Worm (Caenorhabditis elegans) whole organism, young adult: ENCODE results near the gene C44C10.9.

Experiments
- D2030.7 ChIP-seq: fragments of 200-800 bp; sonication (Bioruptor generic); IDR thresholded peaks from 2 replicates; pipeline ENCODE4 v1.3.6; 2022; ENCODE audit warnings: missing genetic modification reagents, missing genetic modification characterization, missing compliant biosample characterization
- F10E7.11 ChIP-seq: sonication (generic microtip); optimal IDR thresholded peaks from 2 replicates; lab custom pipeline; 2017; ENCODE audit warnings: mild to moderate bottlenecking, missing genetic modification characterization, moderate library complexity, missing compliant biosample characterization
- F22D6.2 ChIP-seq: sonication (generic microtip); optimal IDR thresholded peaks from 2 replicates; lab custom pipeline; 2016; ENCODE audit warnings: mild to moderate bottlenecking, missing genetic modification characterization, missing compliant biosample characterization
- F37B4.10 ChIP-seq: fragments of 200-800 bp; sonication (Bioruptor generic); IDR thresholded peaks from 2 replicates; pipeline ENCODE4 v1.3.6; 2022; ENCODE audit warnings: missing genetic modification characterization, missing compliant biosample characterization
- T07F8.4 ChIP-seq: sonication (generic microtip); optimal IDR thresholded peaks from 2 replicates; lab custom pipeline; 2016; ENCODE audit warnings: mild to moderate bottlenecking, missing genetic modification characterization, moderate library complexity, missing compliant biosample characterization
- T26A5.8 ChIP-seq: sonication (generic microtip); optimal IDR thresholded peaks from 2 replicates; lab custom pipeline; 2016; ENCODE audit warnings: missing genetic modification characterization, missing compliant biosample characterization
- Y53F4B.3 ChIP-seq: fragments of 200-800 bp; sonication (Bioruptor generic); IDR thresholded peaks from 2 replicates; pipeline ENCODE4 v1.3.6; 2022; ENCODE audit warnings: missing genetic modification reagents, missing genetic modification characterization, missing compliant biosample characterization
- Y53G8AR.9 ChIP-seq: fragments of 200-800 bp; sonication (Bioruptor generic); conservative IDR thresholded peaks from 2 replicates; pipeline ENCODE4 v1.3.6; 2022; ENCODE audit warnings: missing genetic modification reagents, missing genetic modification characterization, missing compliant biosample characterization
- ama-1 ChIP-seq, 3 experiments: fragments of 150-350 bp in 1 of 3; sonication (generic microtip) in 2 of 3; optimal IDR thresholded peaks; 2 replicates each; lab custom pipeline; 2014 to 2018; ENCODE audit warnings: missing biosample characterization in 2 of 3, missing genetic modification characterization in 2 of 3, missing genetic modification reagents in 2 of 3
- ceh-100 ChIP-seq: fragments of 200-800 bp; sonication (Bioruptor generic); IDR thresholded peaks from 2 replicates; pipeline ENCODE4 v1.3.6; 2022; ENCODE audit warnings: missing genetic modification reagents, missing genetic modification characterization, missing compliant biosample characterization
- ceh-27 ChIP-seq: fragments of 200-800 bp; sonication (Bioruptor generic); optimal IDR thresholded peaks from 2 replicates; lab custom pipeline; 2018; ENCODE audit warnings: mild to moderate bottlenecking, missing genetic modification characterization, moderate library complexity, missing compliant biosample characterization
- ceh-58 ChIP-seq: fragments of 200-800 bp; sonication (Bioruptor generic); IDR thresholded peaks from 2 replicates; pipeline ENCODE4 v1.3.6; 2022; ENCODE audit warnings: missing genetic modification characterization, missing compliant biosample characterization
- ceh-79 ChIP-seq: sonication (generic microtip); optimal IDR thresholded peaks from 2 replicates; lab custom pipeline; 2017; ENCODE audit warnings: mild to moderate bottlenecking, missing genetic modification characterization, missing compliant biosample characterization
- die-1 ChIP-seq: sonication (generic microtip); optimal IDR thresholded peaks from 2 replicates; lab custom pipeline; 2016; ENCODE audit warnings: missing genotype, mild to moderate bottlenecking, missing genetic modification characterization, missing compliant biosample characterization
- dox-1 ChIP-seq: fragments of 200-800 bp; sonication (Bioruptor generic); IDR thresholded peaks from 2 replicates; pipeline ENCODE4 v1.3.6; 2022; ENCODE audit warnings: missing genetic modification reagents, missing genetic modification characterization, missing compliant biosample characterization
- egl-44 ChIP-seq: fragments of 200-800 bp; sonication (Bioruptor generic); IDR thresholded peaks from 2 replicates; pipeline ENCODE4 v1.3.6; 2022; ENCODE audit warnings: missing genetic modification reagents, missing genetic modification characterization, missing compliant biosample characterization
- egrh-3 ChIP-seq: fragments of 200-800 bp; sonication (Bioruptor generic); IDR thresholded peaks from 2 replicates; pipeline ENCODE4 v1.3.6; 2022; ENCODE audit warnings: missing genetic modification reagents, missing genetic modification characterization, missing compliant biosample characterization
- ekl-4 ChIP-seq: fragments of 200-800 bp; sonication (Bioruptor generic); IDR thresholded peaks from 2 replicates; pipeline ENCODE4 v1.3.6; 2022; ENCODE audit warnings: missing genetic modification reagents, missing genetic modification characterization, missing compliant biosample characterization
- gei-17 ChIP-seq: fragments of 200-800 bp; sonication (Bioruptor generic); optimal IDR thresholded peaks from 2 replicates; lab custom pipeline; 2018; ENCODE audit warnings: mild to moderate bottlenecking, missing genetic modification characterization, missing compliant biosample characterization
- him-1 ChIP-seq: sonication (generic microtip); optimal IDR thresholded peaks from 2 replicates; lab custom pipeline; 2016; ENCODE audit warnings: missing genotype, missing genetic modification reagents, missing genetic modification characterization, missing compliant biosample characterization
- hrde-1 ChIP-seq: sonication (generic microtip); optimal IDR thresholded peaks from 2 replicates; lab custom pipeline; 2016; ENCODE audit warnings: missing genetic modification characterization, mild to moderate bottlenecking, missing compliant biosample characterization, moderate library complexity, missing genotype, missing genetic modification reagents, borderline replicate concordance
- hsf-1 ChIP-seq: fragments of 200-800 bp; sonication (Bioruptor generic); IDR thresholded peaks from 2 replicates; pipeline ENCODE4 v1.3.6; 2022; ENCODE audit warnings: missing genetic modification reagents, missing genetic modification characterization, missing compliant biosample characterization
- lag-1 ChIP-seq: fragments of 200-800 bp; sonication (Bioruptor generic); IDR thresholded peaks from 2 replicates; pipeline ENCODE4 v1.3.6; 2022; ENCODE audit warnings: missing genetic modification reagents, missing genetic modification characterization, missing compliant biosample characterization
- let-607 ChIP-seq, 2 experiments: fragments of 200-800 bp in 1 of 2; sonication (Bioruptor generic) in 1 of 2; sonication (generic microtip) in 1 of 2; optimal IDR thresholded peaks; 2 replicates each; lab custom pipeline; 2016 to 2018; ENCODE audit warnings: mild to moderate bottlenecking in 2 of 2, missing compliant biosample characterization in 2 of 2, missing genetic modification characterization in 2 of 2, moderate library complexity in 2 of 2, missing genotype in 1 of 2
- lin-26 ChIP-seq: fragments of 200-800 bp; sonication (Bioruptor generic); IDR thresholded peaks from 2 replicates; pipeline ENCODE4 v1.3.6; 2022; ENCODE audit warnings: missing genetic modification reagents, missing genetic modification characterization, missing compliant biosample characterization
- lin-35 ChIP-seq, 3 experiments: fragments of 150-350 bp in 2 of 3; sonication (generic microtip) in 1 of 3; optimal IDR thresholded peaks; 2 replicates each; lab custom pipeline; 2014 to 2018; ENCODE audit warnings: missing biosample characterization in 3 of 3, missing genetic modification characterization in 3 of 3, missing genetic modification reagents in 3 of 3
- lsl-1 ChIP-seq: fragments of 200-800 bp; sonication (Bioruptor generic); optimal IDR thresholded peaks from 2 replicates; lab custom pipeline; 2018; ENCODE audit warnings: mild to moderate bottlenecking, missing genetic modification characterization, moderate library complexity, missing compliant biosample characterization
- madf-3 ChIP-seq: fragments of 200-800 bp; sonication (Bioruptor generic); IDR thresholded peaks from 2 replicates; pipeline ENCODE4 v1.3.6; 2022; ENCODE audit warnings: missing genetic modification reagents, missing genetic modification characterization, missing compliant biosample characterization
- madf-6 ChIP-seq: fragments of 200-800 bp; sonication (Bioruptor generic); IDR thresholded peaks from 2 replicates; pipeline ENCODE4 v1.3.6; 2022; ENCODE audit warnings: missing genetic modification reagents, missing genetic modification characterization, missing compliant biosample characterization
- mcd-1 ChIP-seq: fragments of 200-800 bp; sonication (Bioruptor generic); IDR thresholded peaks from 2 replicates; pipeline ENCODE4 v1.3.6; 2022; ENCODE audit warnings: missing genetic modification reagents, missing genetic modification characterization, missing compliant biosample characterization
- mes-4 ChIP-seq: sonication (generic microtip); optimal IDR thresholded peaks from 2 replicates; lab custom pipeline; 2016; ENCODE audit warnings: missing genotype, missing genetic modification characterization, missing compliant biosample characterization
- nhr-120 ChIP-seq: fragments of 200-800 bp; sonication (Bioruptor generic); IDR thresholded peaks from 2 replicates; pipeline ENCODE4 v1.3.6; 2022; ENCODE audit warnings: missing genetic modification characterization, missing compliant biosample characterization
- nhr-27 ChIP-seq: fragments of 200-800 bp; sonication (Bioruptor generic); optimal IDR thresholded peaks from 2 replicates; lab custom pipeline; 2018; ENCODE audit warnings: mild to moderate bottlenecking, missing genetic modification characterization, moderate library complexity, missing compliant biosample characterization
- pha-4 ChIP-seq: fragments of 150-350 bp; sonication (generic microtip); optimal IDR thresholded peaks from 2 replicates; lab custom pipeline; 2014; ENCODE audit warnings: missing biosample characterization, missing genetic modification reagents, missing genetic modification characterization
- rec-8 ChIP-seq, 2 experiments: sonication (generic microtip); optimal IDR thresholded peaks; 2 replicates each; lab custom pipeline; 2016; ENCODE audit warnings: mild to moderate bottlenecking in 2 of 2, missing genetic modification characterization in 2 of 2, missing genetic modification reagents in 2 of 2, missing genotype in 2 of 2, missing biosample characterization in 1 of 2, missing compliant biosample characterization in 1 of 2, moderate library complexity in 1 of 2
- repo-1 ChIP-seq: sonication (generic microtip); optimal IDR thresholded peaks from 2 replicates; lab custom pipeline; 2017; ENCODE audit warnings: mild to moderate bottlenecking, missing genetic modification characterization, missing compliant biosample characterization
- rpc-1 ChIP-seq, 2 experiments: fragments of 150-350 bp in 1 of 2; sonication (generic microtip) in 1 of 2; optimal IDR thresholded peaks; 2 replicates each; lab custom pipeline; 2014 to 2018; ENCODE audit warnings: missing biosample characterization in 1 of 2, missing genetic modification characterization in 1 of 2, missing genetic modification reagents in 1 of 2, missing genotype in 1 of 2
- sdz-38 ChIP-seq: sonication (generic microtip); optimal IDR thresholded peaks from 2 replicates; lab custom pipeline; 2016; ENCODE audit warnings: missing genotype, missing genetic modification characterization, missing compliant biosample characterization
- sea-2 ChIP-seq: fragments of 200-800 bp; sonication (Bioruptor generic); IDR thresholded peaks from 2 replicates; pipeline ENCODE4 v1.3.6; 2022; ENCODE audit warnings: missing genetic modification characterization, missing compliant biosample characterization
- sptf-2 ChIP-seq: fragments of 200-800 bp; sonication (Bioruptor generic); optimal IDR thresholded peaks from 2 replicates; lab custom pipeline; 2018; ENCODE audit warnings: mild to moderate bottlenecking, missing genetic modification characterization, missing compliant biosample characterization
- unc-130 ChIP-seq: sonication (generic microtip); optimal IDR thresholded peaks from 2 replicates; lab custom pipeline; 2016; ENCODE audit warnings: missing genetic modification reagents, missing genetic modification characterization, missing compliant biosample characterization
- xnd-1 ChIP-seq: sonication (generic microtip); optimal IDR thresholded peaks from 2 replicates; lab custom pipeline; 2016; ENCODE audit warnings: missing genotype, missing genetic modification reagents, missing genetic modification characterization, missing compliant biosample characterization
- zfh-2 ChIP-seq: fragments of 200-800 bp; sonication (Bioruptor generic); conservative IDR thresholded peaks from 2 replicates; pipeline ENCODE4 v1.3.6; 2022; ENCODE audit warnings: missing genetic modification reagents, missing genetic modification characterization, missing compliant biosample characterization
- zim-3 ChIP-seq: sonication (generic microtip); optimal IDR thresholded peaks from 2 replicates; lab custom pipeline; 2017; ENCODE audit warnings: mild to moderate bottlenecking, missing genetic modification characterization, moderate library complexity, missing compliant biosample characterization
- ztf-25 ChIP-seq: fragments of 200-800 bp; sonication (Bioruptor generic); IDR thresholded peaks from 2 replicates; pipeline ENCODE4 v1.3.6; 2022; ENCODE audit warnings: missing genetic modification reagents, missing genetic modification characterization, missing compliant biosample characterization
- ztf-26 ChIP-seq: sonication (generic microtip); optimal IDR thresholded peaks from 2 replicates; lab custom pipeline; 2017; ENCODE audit warnings: missing genetic modification characterization, missing compliant biosample characterization
- ztf-3 ChIP-seq: fragments of 200-800 bp; sonication (Bioruptor generic); optimal IDR thresholded peaks from 2 replicates; lab custom pipeline; 2018; ENCODE audit warnings: mild to moderate bottlenecking, missing genetic modification characterization, missing compliant biosample characterization
- ztf-6 ChIP-seq: fragments of 200-800 bp; sonication (Bioruptor generic); IDR thresholded peaks from 2 replicates; pipeline ENCODE4 v1.3.6; 2022; ENCODE audit warnings: missing genetic modification reagents, missing genetic modification characterization, missing compliant biosample characterization

Gene C44C10.9

DNA sequence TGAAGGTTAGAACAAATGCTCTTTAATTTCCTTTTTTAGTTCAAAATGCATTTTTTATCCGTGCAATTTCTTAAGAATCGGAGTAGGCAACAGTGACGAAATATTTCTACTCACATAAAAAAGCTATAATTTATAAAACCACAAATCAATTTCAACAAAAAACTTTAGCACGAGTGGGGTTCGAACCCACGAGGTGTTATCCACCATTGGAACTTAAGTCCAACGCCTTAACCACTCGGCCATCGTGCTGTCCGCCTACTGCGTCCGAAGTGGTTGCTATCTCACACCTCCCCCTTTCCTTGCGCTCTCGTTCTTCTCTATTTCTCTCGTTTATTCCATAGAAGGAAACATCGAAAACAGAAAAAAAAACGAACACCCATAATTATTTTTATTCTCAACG is 41.4 kb upstream of the C44C10.9 start (continued):
- TF ChIP-seq ztf-3 (GFP tag; lab: Kevin White, UChicago) (peak; percentile 31), ceh-100 (GFP tag; lab: Robert Waterston, UW) (peak; percentile 63), F10E7.11 (tag; lab: Kevin White, UChicago) (peak; percentile 44), Y53F4B.3 (GFP tag; lab: Robert Waterston, UW) (peak; percentile 73), madf-3 (GFP tag; lab: Robert Waterston, UW) (no peak), rpc-1 (optimal IDR thresholded peaks at IDR 0.05; lab: Kevin White, UChicago) (peak; percentile 95), rpc-1 (tag; optimal IDR thresholded peaks at IDR 0.05; lab: Kevin White, UChicago) (peak; percentile 98), hrde-1 (tag; lab: Kevin White, UChicago) (peak; percentile 57), die-1 (tag; lab: Kevin White, UChicago) (peak; percentile 94), T07F8.4 (tag; lab: Kevin White, UChicago) (peak; percentile 90), repo-1 (tag; lab: Kevin White, UChicago) (peak; percentile 56), ztf-26 (tag; lab: Kevin White, UChicago) (peak; percentile 64), F37B4.10 (GFP tag; lab: Robert Waterston, UW) (0 out of 2 replicates have a peak, but pooled peaks have one; percentile 44), pha-4 (tag; lab: Kevin White, UChicago) (no peak), sptf-2 (GFP tag; lab: Kevin White, UChicago) (peak; percentile 69), let-607 (tag; optimal IDR thresholded peaks at IDR 0.05; lab: Kevin White, UChicago) (peak; percentile 38 to 66), lin-26 (GFP tag; lab: Robert Waterston, UW) (peak; percentile 98), zim-3 (no peak), D2030.7 (GFP tag; lab: Robert Waterston, UW) (peak; percentile 76), nhr-120 (GFP tag; lab: Robert Waterston, UW) (0 out of 2 replicates have a peak, but pooled peaks have one; percentile 77), egl-44 (GFP tag; lab: Robert Waterston, UW) (peak; percentile 80), xnd-1 (tag; lab: Kevin White, UChicago) (no peak), ceh-58 (GFP tag; lab: Robert Waterston, UW) (no peak), zfh-2 (no peak), rec-8 (tag; optimal IDR thresholded peaks at IDR 0.05; lab: Kevin White, UChicago) (peak; percentile 85 to 92), Y53G8AR.9 (GFP tag; lab: Robert Waterston, UW) (no peak; the same call in 1 of the 2 replicates), sdz-38 (tag; lab: Kevin White, UChicago) (no peak), ama-1 (optimal IDR thresholded peaks at IDR 0.05; lab: Kevin White, UChicago) (no peak), ama-1 (GFP tag; optimal IDR thresholded peaks at IDR 0.05; lab: Kevin White, UChicago) (peak in 1 of 2 experiments; percentile 81), F22D6.2 (tag; lab: Kevin White, UChicago) (peak; percentile 40), mcd-1 (GFP tag; lab: Robert Waterston, UW) (peak; percentile 68), lag-1 (no peak), mes-4 (tag; lab: Kevin White, UChicago) (peak; percentile 88), egrh-3 (GFP tag; lab: Robert Waterston, UW) (no peak), nhr-27 (tag; lab: Kevin White, UChicago) (peak; percentile 35), unc-130 (GFP tag; lab: Kevin White, UChicago) (peak; percentile 48), T26A5.8 (peak; percentile 71), hsf-1 (GFP tag; lab: Robert Waterston, UW) (0 out of 2 replicates have a peak, but pooled peaks have one; percentile 54), gei-17 (GFP tag; lab: Kevin White, UChicago) (peak; percentile 64), dox-1 (GFP tag; lab: Robert Waterston, UW) (no peak; the same call in 1 of the 2 replicates), ceh-27 (GFP tag; lab: Kevin White, UChicago) (peak; percentile 85), lin-35 (GFP tag; optimal IDR thresholded peaks at IDR 0.05; lab: Kevin White, UChicago) (peak in 1 of 3 experiments; percentile 58), ekl-4 (GFP tag; lab: Robert Waterston, UW) (peak; percentile 67; the same call in 1 of the 2 replicates), lsl-1 (no peak), ztf-25 (peak; percentile 92), him-1 (tag; lab: Kevin White, UChicago) (peak; percentile 96), sea-2 (GFP tag; lab: Robert Waterston, UW) (peak; percentile 62; the same call in 1 of the 2 replicates), ztf-6 (peak; percentile 70; the same call in 1 of the 2 replicates), madf-6 (GFP tag; lab: Robert Waterston, UW) (peak; percentile 73), ceh-79 (tag; lab: Kevin White, UChicago) (peak; percentile 36)
